Fruit fly (Drosophila melanogaster) whole organism, embryonic: Measurements from ENCODE around the gene uncNacbeta.

Experiments
- Awh ChIP-seq: fragments of 200-800 bp; sonication (Bioruptor generic); IDR thresholded peaks from 2 replicates; pipeline ENCODE4, ENCODE4 v1.3.6; 2022; ENCODE audit warnings: missing biosample characterization, missing genetic modification characterization
- Bdp1 ChIP-seq: fragments of 200-800 bp; sonication (Bioruptor generic); optimal IDR thresholded peaks from 3 replicates; lab custom pipeline; 2016; ENCODE audit warnings: missing biosample characterization, missing genetic modification characterization
- CG10267 ChIP-seq: fragments of 200-800 bp; sonication (Bioruptor generic); optimal IDR thresholded peaks from 2 replicates; lab custom pipeline; 2018; ENCODE audit warnings: missing biosample characterization, mild to moderate bottlenecking, missing genetic modification characterization, moderate library complexity
- CG10366 ChIP-seq: fragments of 200-800 bp; sonication (Bioruptor generic); IDR thresholded peaks from 2 replicates; pipeline ENCODE4 v1.3.6; 2022; ENCODE audit warnings: missing biosample characterization, missing genetic modification characterization
- CG10959 ChIP-seq: fragments of 200-800 bp; sonication (Bioruptor generic); IDR thresholded peaks from 2 replicates; pipeline ENCODE4 v1.3.6; 2022; ENCODE audit warnings: missing biosample characterization, missing genetic modification characterization
- CG11723 ChIP-seq: fragments of 200-800 bp; sonication (Bioruptor generic); optimal IDR thresholded peaks from 2 replicates; lab custom pipeline; 2017; ENCODE audit warnings: missing biosample characterization, mild to moderate bottlenecking, missing genetic modification characterization
- CG12219 ChIP-seq: fragments of 200-800 bp; sonication (Bioruptor generic); optimal IDR thresholded peaks from 3 replicates; lab custom pipeline; 2018; ENCODE audit warnings: missing biosample characterization, mild to moderate bottlenecking, missing genetic modification characterization
- CG12659 ChIP-seq: fragments of 200-800 bp; sonication (Bioruptor generic); optimal IDR thresholded peaks from 3 replicates; lab custom pipeline; 2017; ENCODE audit warnings: mild to moderate bottlenecking, missing biosample characterization, missing genetic modification reagents, missing genetic modification characterization
- CG14860 ChIP-seq: fragments of 200-800 bp; sonication (Bioruptor generic); IDR thresholded peaks from 3 replicates; pipeline ENCODE4 v1.3.6; 2022; ENCODE audit warnings: missing biosample characterization, missing genetic modification characterization; ENCODE audit not compliant: partially characterized antibody
- CG17802 ChIP-seq: fragments of 200-800 bp; sonication (Bioruptor generic); optimal IDR thresholded peaks from 2 replicates; lab custom pipeline; 2018; ENCODE audit warnings: missing biosample characterization, mild to moderate bottlenecking, missing genetic modification characterization, moderate library complexity
- CG18262 ChIP-seq: fragments of 200-800 bp; optimal IDR thresholded peaks from 3 replicates; lab custom pipeline; 2019; ENCODE audit warnings: missing biosample characterization, mild to moderate bottlenecking, missing genetic modification characterization, moderate library complexity
- CG1832 ChIP-seq: fragments of 200-800 bp; sonication (Bioruptor generic); optimal IDR thresholded peaks from 2 replicates; lab custom pipeline; 2017; ENCODE audit warnings: missing biosample characterization, mild to moderate bottlenecking, missing genetic modification characterization, inconsistent platforms
- CG18599 ChIP-seq: fragments of 200-800 bp; sonication (Bioruptor generic); optimal IDR thresholded peaks from 3 replicates; lab custom pipeline; 2017; ENCODE audit warnings: missing biosample characterization, missing genetic modification characterization, mild to moderate bottlenecking, moderate library complexity, missing genetic modification reagents
- CG30403 ChIP-seq: fragments of 200-800 bp; sonication (Bioruptor generic); optimal IDR thresholded peaks from 3 replicates; lab custom pipeline; 2016; ENCODE audit warnings: missing biosample characterization, missing genetic modification characterization
- CG31388 ChIP-seq: fragments of 200-800 bp; sonication (Bioruptor generic); optimal IDR thresholded peaks from 2 replicates; lab custom pipeline; 2016; ENCODE audit warnings: missing biosample characterization, missing genetic modification characterization
- CG32772 ChIP-seq: fragments of 200-800 bp; sonication (Bioruptor generic); IDR thresholded peaks from 2 replicates; pipeline ENCODE4 v1.3.6; 2022; ENCODE audit warnings: missing biosample characterization, missing genetic modification characterization
- CG34376 ChIP-seq: fragments of 200-800 bp; sonication (Bioruptor generic); optimal IDR thresholded peaks from 2 replicates; lab custom pipeline; 2018; ENCODE audit warnings: missing biosample characterization, mild to moderate bottlenecking, missing genetic modification characterization
- CG3995 ChIP-seq: fragments of 200-800 bp; sonication (Bioruptor generic); optimal IDR thresholded peaks from 3 replicates; lab custom pipeline; 2016; ENCODE audit warnings: missing biosample characterization, missing genetic modification characterization
- CG5953 ChIP-seq: fragments of 200-800 bp; sonication (Bioruptor generic); IDR thresholded peaks from 2 replicates; pipeline ENCODE4 v1.3.6; 2022; ENCODE audit warnings: missing biosample characterization, missing genetic modification characterization
- CG7839 ChIP-seq: fragments of 200-800 bp; sonication (Bioruptor generic); optimal IDR thresholded peaks from 3 replicates; lab custom pipeline; 2018; ENCODE audit warnings: missing biosample characterization, mild to moderate bottlenecking, missing genetic modification characterization, moderate library complexity
- Dek ChIP-seq: fragments of 200-800 bp; sonication (Bioruptor generic); optimal IDR thresholded peaks from 3 replicates; lab custom pipeline; 2019; ENCODE audit warnings: missing biosample characterization, mild to moderate bottlenecking, missing genetic modification characterization, moderate library complexity
- H15 ChIP-seq: fragments of 200-800 bp; sonication (Bioruptor generic); IDR thresholded peaks from 3 replicates; pipeline ENCODE4 v1.3.6; 2022; ENCODE audit warnings: missing biosample characterization, missing genetic modification characterization
- Med ChIP-seq: fragments of 200-800 bp; sonication (Bioruptor generic); peaks from one replicate; lab custom pipeline; 2016; ENCODE audit warnings: missing biosample characterization, missing genetic modification characterization, mild to moderate bottlenecking, inconsistent platforms, moderate library complexity
- Pdp1 ChIP-seq, 2 experiments: fragments of 200-800 bp; sonication (Bioruptor generic); optimal IDR thresholded peaks; 3 replicates each; lab custom pipeline; 2016; ENCODE audit warnings: missing biosample characterization in 2 of 2, missing genetic modification characterization in 2 of 2, mild to moderate bottlenecking in 1 of 2, moderate library complexity in 1 of 2
- Spps ChIP-seq: fragments of 200-800 bp; sonication (Bioruptor generic); optimal IDR thresholded peaks from 2 replicates; lab custom pipeline; 2018; ENCODE audit warnings: missing biosample characterization, mild to moderate bottlenecking, missing genetic modification characterization
- TFAM ChIP-seq: fragments of 200-800 bp; sonication (Bioruptor generic); optimal IDR thresholded peaks from 2 replicates; lab custom pipeline; 2017; ENCODE audit warnings: missing biosample characterization, missing genetic modification characterization, inconsistent platforms
- Xbp1 ChIP-seq: fragments of 200-800 bp; sonication (Bioruptor generic); optimal IDR thresholded peaks from 3 replicates; lab custom pipeline; 2016; ENCODE audit warnings: missing biosample characterization, mild to moderate bottlenecking, missing genetic modification characterization
- YL-1 ChIP-seq: fragments of 200-800 bp; sonication (Bioruptor generic); optimal IDR thresholded peaks from 3 replicates; lab custom pipeline; 2017; ENCODE audit warnings: missing biosample characterization, mild to moderate bottlenecking, missing genetic modification characterization
- aop ChIP-seq: fragments of 200-800 bp; sonication (Bioruptor generic); IDR thresholded peaks from 2 replicates; pipeline ENCODE4 v1.3.6; 2022; ENCODE audit warnings: missing biosample characterization, missing genetic modification characterization
- ap ChIP-seq: fragments of 200-800 bp; sonication (Bioruptor generic); IDR thresholded peaks from 2 replicates; pipeline ENCODE4 v1.3.6; 2022; ENCODE audit warnings: missing biosample characterization, missing genetic modification characterization
- bigmax ChIP-seq: fragments of 200-800 bp; sonication (Bioruptor generic); optimal IDR thresholded peaks from 2 replicates; lab custom pipeline; 2018; ENCODE audit warnings: missing biosample characterization, mild to moderate bottlenecking, missing genetic modification characterization
- bsh ChIP-seq, 2 experiments: fragments of 200-800 bp; sonication (Bioruptor generic); optimal IDR thresholded peaks; 2 replicates each; lab custom pipeline; 2017 to 2018; ENCODE audit warnings: mild to moderate bottlenecking in 2 of 2, missing biosample characterization in 2 of 2, missing genetic modification characterization in 2 of 2, moderate library complexity in 1 of 2
- dysf ChIP-seq: fragments of 200-800 bp; sonication (Bioruptor generic); IDR thresholded peaks from 3 replicates; pipeline ENCODE4 v1.3.6; 2022; ENCODE audit warnings: missing biosample characterization, missing genetic modification characterization
- en ChIP-seq: fragments of 200-800 bp; sonication (Bioruptor generic); optimal IDR thresholded peaks from 2 replicates; lab custom pipeline; 2016; ENCODE audit warnings: missing biosample characterization, missing genetic modification characterization
- fd102C ChIP-seq: fragments of 200-800 bp; sonication (Bioruptor generic); optimal IDR thresholded peaks from 2 replicates; lab custom pipeline; 2018; ENCODE audit warnings: missing biosample characterization, mild to moderate bottlenecking, missing genetic modification characterization, moderate library complexity
- gsb-n ChIP-seq: fragments of 200-800 bp; sonication (Bioruptor generic); optimal IDR thresholded peaks from 3 replicates; lab custom pipeline; 2018; ENCODE audit warnings: missing biosample characterization, mild to moderate bottlenecking, missing genetic modification characterization
- kay ChIP-seq: fragments of 200-800 bp; sonication (Bioruptor generic); optimal IDR thresholded peaks from 2 replicates; lab custom pipeline; 2016; ENCODE audit warnings: missing biosample characterization, missing genetic modification characterization
- lbe ChIP-seq: fragments of 200-800 bp; sonication (Bioruptor generic); optimal IDR thresholded peaks from 2 replicates; lab custom pipeline; 2016; ENCODE audit warnings: missing biosample characterization, mild to moderate bottlenecking, missing genetic modification characterization
- lmd ChIP-seq: fragments of 200-800 bp; sonication (Bioruptor generic); IDR thresholded peaks from 2 replicates; pipeline ENCODE4 v1.3.6; 2022; ENCODE audit warnings: missing biosample characterization, missing genetic modification characterization
- luna ChIP-seq: fragments of 200-800 bp; sonication (Bioruptor generic); optimal IDR thresholded peaks from 2 replicates; lab custom pipeline; 2016; ENCODE audit warnings: missing biosample characterization, missing genetic modification characterization
- mirr ChIP-seq: fragments of 200-800 bp; sonication (Bioruptor generic); optimal IDR thresholded peaks from 3 replicates; lab custom pipeline; 2018; ENCODE audit warnings: missing biosample characterization, mild to moderate bottlenecking, missing genetic modification characterization
- nerfin-1 ChIP-seq: fragments of 200-800 bp; sonication (Bioruptor generic); optimal IDR thresholded peaks from 3 replicates; lab custom pipeline; 2019; ENCODE audit warnings: missing biosample characterization, mild to moderate bottlenecking, missing genetic modification characterization, moderate library complexity
- pzg ChIP-seq: fragments of 200-800 bp; sonication (Bioruptor generic); optimal IDR thresholded peaks from 3 replicates; lab custom pipeline; 2018; ENCODE audit warnings: missing biosample characterization, mild to moderate bottlenecking, missing genetic modification characterization, moderate library complexity
- so ChIP-seq: fragments of 200-800 bp; sonication (Bioruptor generic); IDR thresholded peaks from 3 replicates; pipeline ENCODE4 v1.3.6; 2022; ENCODE audit warnings: missing biosample characterization, missing genetic modification characterization
- tll ChIP-seq, 2 experiments: fragments of 200-800 bp in 1 of 2; fragments of >200 bp in 1 of 2; sonication (Bioruptor generic) in 1 of 2; optimal IDR thresholded peaks; 2 replicates each; lab custom pipeline; 2017 to 2019; ENCODE audit warnings: missing biosample characterization in 2 of 2, missing genetic modification characterization in 2 of 2, mild to moderate bottlenecking in 1 of 2, moderate library complexity in 1 of 2
- tx ChIP-seq: fragments of 200-800 bp; sonication (Bioruptor generic); optimal IDR thresholded peaks from 2 replicates; lab custom pipeline; 2016; ENCODE audit warnings: missing biosample characterization, missing genetic modification characterization
- unpg ChIP-seq: fragments of 200-800 bp; sonication (Bioruptor generic); optimal IDR thresholded peaks from 3 replicates; lab custom pipeline; 2018; ENCODE audit warnings: missing biosample characterization, mild to moderate bottlenecking, missing genetic modification characterization, moderate library complexity
- zen2 ChIP-seq: fragments of 200-800 bp; sonication (Bioruptor generic); IDR thresholded peaks from 3 replicates; pipeline ENCODE4 v1.3.6; 2022; ENCODE audit warnings: missing biosample characterization, missing genetic modification characterization; ENCODE audit not compliant: partially characterized antibody
- zfh2 ChIP-seq: fragments of 200-800 bp; sonication (Bioruptor generic); optimal IDR thresholded peaks from 2 replicates; lab custom pipeline; 2016; ENCODE audit warnings: missing biosample characterization, missing genetic modification characterization

The uncNacbeta gene

dm6 chr2L:518979-519891 lies 44.4 kb downstream of the uncNacbeta start:
- TF ChIP-seq lbe (GFP tag; lab: Kevin White, UChicago) (no peak), Pdp1 (GFP tag; optimal IDR thresholded peaks at IDR 0.05; lab: Kevin White, UChicago) (peak in 1 of 2 experiments; percentile 27), CG31388 (GFP tag; lab: Kevin White, UChicago) (no peak), CG17802 (no peak), so (GFP tag; lab: Robert Waterston, UW) (no peak), Med (GFP tag; lab: Kevin White, UChicago) (peak; percentile 59), CG3995 (no peak), unpg (GFP tag; lab: Kevin White, UChicago) (no peak), en (GFP tag; lab: Kevin White, UChicago) (no peak), CG12219 (GFP tag; lab: Kevin White, UChicago) (no peak), CG11723 (GFP tag; lab: Kevin White, UChicago) (no peak), aop (no peak), luna (GFP tag; lab: Kevin White, UChicago) (no peak), CG5953 (0 out of 2 replicates have a peak, but pooled peaks have one; percentile 29), tll (GFP tag; optimal IDR thresholded peaks at IDR 0.05; lab: Kevin White, UChicago) (peak in 1 of 2 experiments; percentile 67), CG7839 (tag; lab: Kevin White, UChicago) (no peak), CG1832 (GFP tag; lab: Kevin White, UChicago) (no peak), Dek (tag; lab: Kevin White, UChicago) (no peak), Spps (tag; lab: Kevin White, UChicago) (no peak), mirr (no peak), CG18262 (no peak), zen2 (GFP tag; lab: Robert Waterston, UW) (no peak), tx (GFP tag; lab: Kevin White, UChicago) (no peak), lmd (no peak), kay (GFP tag; lab: Kevin White, UChicago) (no peak), Bdp1 (GFP tag; lab: Kevin White, UChicago) (no peak), pzg (GFP tag; lab: Kevin White, UChicago) (no peak), YL-1 (GFP tag; lab: Kevin White, UChicago) (no peak), CG34376 (GFP tag; lab: Kevin White, UChicago) (no peak), ap (GFP tag; lab: Robert Waterston, UW) (no peak), nerfin-1 (tag; lab: Kevin White, UChicago) (peak; percentile 8), gsb-n (tag; lab: Kevin White, UChicago) (no peak), CG30403 (GFP tag; lab: Kevin White, UChicago) (no peak), dysf (GFP tag; lab: Robert Waterston, UW) (no peak), CG12659 (GFP tag; lab: Kevin White, UChicago) (no peak), CG32772 (GFP tag; lab: Robert Waterston, UW) (no peak), bsh (GFP tag; optimal IDR thresholded peaks at IDR 0.05; lab: Kevin White, UChicago) (no peak), bigmax (GFP tag; lab: Kevin White, UChicago) (no peak), CG10267 (no peak), Awh (GFP tag; lab: Robert Waterston, UW) (no peak), zfh2 (GFP tag; lab: Kevin White, UChicago) (no peak), CG18599 (GFP tag; lab: Kevin White, UChicago) (no peak), Xbp1 (GFP tag; lab: Kevin White, UChicago) (no peak), CG10366 (no peak), H15 (GFP tag; lab: Robert Waterston, UW) (no peak), fd102C (no peak), TFAM (GFP tag; lab: Kevin White, UChicago) (no peak), CG10959 (no peak), CG14860 (GFP tag; lab: Robert Waterston, UW) (no peak)
